Fruit fly (Drosophila melanogaster): ENCODE data around the gene CG12075.

CG12075 gene

DNA sequence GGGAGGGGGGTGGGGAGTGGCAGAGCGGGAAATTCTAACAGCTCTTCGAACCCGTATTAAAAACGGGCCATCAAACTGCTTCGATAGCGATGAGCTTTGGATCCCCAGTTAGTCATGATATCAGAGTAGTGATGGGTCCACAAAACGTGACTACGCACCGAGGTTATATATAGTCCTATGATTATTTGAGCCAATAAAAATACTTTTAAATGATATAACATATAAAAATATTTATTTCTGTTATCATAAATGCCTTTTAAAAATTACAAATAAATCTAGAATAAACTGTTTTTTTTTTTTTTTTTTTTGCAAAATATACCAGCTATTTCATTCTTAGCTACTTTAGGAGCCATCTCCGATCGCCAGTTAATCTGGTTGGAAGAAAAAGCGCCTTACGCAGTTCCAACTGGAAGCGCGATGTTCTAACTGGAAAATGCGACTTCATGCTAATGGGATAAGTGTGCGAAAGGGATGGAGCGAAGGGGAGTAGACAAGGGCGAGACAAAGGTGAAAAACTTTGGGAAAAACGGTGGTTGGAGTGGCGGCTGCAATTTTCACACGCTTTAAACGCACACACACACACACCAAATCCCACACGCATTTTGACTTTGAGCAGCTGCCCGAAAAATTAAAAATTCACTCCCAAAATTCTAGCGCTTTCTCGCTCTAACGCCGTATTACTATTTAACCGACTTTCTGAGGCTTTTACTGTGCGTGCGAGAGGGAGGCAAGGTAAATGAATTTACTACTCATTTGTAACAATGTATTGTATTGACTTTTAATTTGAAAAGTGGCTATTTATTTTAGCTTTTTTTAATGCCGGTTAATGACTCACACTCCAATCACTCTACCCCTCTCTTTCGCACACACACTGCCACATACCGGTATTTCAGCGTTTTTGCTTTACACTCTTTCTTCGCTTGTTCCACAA is 59.0 kb downstream of the CG12075 start (continued):
- TF ChIP-seq CG15336 (GFP tag; IDR thresholded peaks at IDR 0.05) (peak; percentile 61), CG6792 (GFP tag; optimal IDR thresholded peaks at IDR 0.05) (no peak), Sox102F (GFP tag; optimal IDR thresholded peaks at IDR 0.05) (no peak), CG8319 (GFP tag; optimal IDR thresholded peaks at IDR 0.05) (no peak), Met (GFP tag; optimal IDR thresholded peaks at IDR 0.05) (no peak), CG34406 (GFP tag; optimal IDR thresholded peaks at IDR 0.05) (no peak), CG11294 (GFP tag; IDR thresholded peaks at IDR 0.05) (no peak), CG11902 (GFP tag; optimal IDR thresholded peaks at IDR 0.05) (no peak), fd85E (GFP tag; optimal IDR thresholded peaks at IDR 0.05) (no peak), Hr39 (GFP tag; optimal IDR thresholded peaks at IDR 0.05) (no peak), CG1621 (tag; optimal IDR thresholded peaks at IDR 0.05) (no peak), Hr38 (GFP tag; optimal IDR thresholded peaks at IDR 0.05) (no peak), CG9139 (GFP tag; optimal IDR thresholded peaks at IDR 0.05) (no peak), CG6276 (GFP tag; optimal IDR thresholded peaks at IDR 0.05) (no peak), acj6 (GFP tag; optimal IDR thresholded peaks at IDR 0.05) (peak; percentile 11)

DNA sequence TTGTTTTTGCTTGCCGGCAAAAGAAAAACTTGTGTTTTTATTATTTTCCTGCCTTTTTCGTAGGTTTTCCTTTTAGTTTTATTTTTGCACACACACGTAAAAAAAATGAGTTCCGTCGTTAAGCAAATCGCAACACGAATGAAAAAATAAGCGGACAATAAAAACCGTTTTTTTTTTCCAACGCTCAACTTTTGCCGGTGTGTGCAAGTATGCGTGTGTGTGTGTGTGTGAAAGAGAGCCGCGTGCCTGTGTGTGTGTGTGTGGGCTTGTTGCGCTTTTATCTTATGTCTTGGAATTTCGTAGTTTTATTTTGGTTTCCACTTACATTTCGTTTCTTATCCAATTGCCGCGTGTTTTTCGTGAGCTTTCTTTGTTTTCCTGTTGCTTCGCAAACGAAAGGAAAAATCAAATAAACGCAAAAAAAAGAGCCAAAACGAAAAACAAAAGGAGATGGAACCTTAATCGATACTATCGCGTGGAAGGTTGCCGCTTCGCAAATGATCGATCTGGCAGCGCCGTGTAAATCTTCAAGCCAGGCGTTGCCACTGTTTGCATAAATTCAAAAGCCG is 59.8 kb downstream of the CG12075 start, which contains the start of gene Moe:
Moe (minus strand) TSS at position 474 of the 569 bp plus-strand sequence.
- peak; percentile 62 for TF ChIP-seq lz (GFP tag; optimal IDR thresholded peaks at IDR 0.05)
- TF ChIP-seq CG6276 (GFP tag; optimal IDR thresholded peaks at IDR 0.05) = peak; percentile 85
- TF ChIP-seq esn (GFP tag; optimal IDR thresholded peaks at IDR 0.05) = peak; percentile 47
- TF ChIP-seq CG34406 (GFP tag; optimal IDR thresholded peaks at IDR 0.05) = no peak
- peak; percentile 22 for TF ChIP-seq CG11902 (GFP tag; optimal IDR thresholded peaks at IDR 0.05)
- peak; percentile 4 for TF ChIP-seq CG11762 (GFP tag; optimal IDR thresholded peaks at IDR 0.05; ENCODE audit: insufficient read depth)
- TF ChIP-seq net (GFP tag; optimal IDR thresholded peaks at IDR 0.05) = peak; percentile 44
- peak; percentile 55 for TF ChIP-seq dac (GFP tag; optimal IDR thresholded peaks at IDR 0.05)
- TF ChIP-seq CG8632 (GFP tag; optimal IDR thresholded peaks at IDR 0.05) = peak; percentile 42
- TF ChIP-seq CG31627 (GFP tag; optimal IDR thresholded peaks at IDR 0.05) = peak; percentile 62
- no peak for TF ChIP-seq CG4318 (GFP tag; optimal IDR thresholded peaks at IDR 0.05)
- TF ChIP-seq Blimp-1 (GFP tag; optimal IDR thresholded peaks at IDR 0.05) = peak; percentile 9
- TF ChIP-seq Gug (GFP tag; IDR thresholded peaks at IDR 0.05) = no peak
- TF ChIP-seq Met (GFP tag; optimal IDR thresholded peaks at IDR 0.05) = peak; percentile 45
- TF ChIP-seq Ets21C (GFP tag; optimal IDR thresholded peaks at IDR 0.05) = peak; percentile 35
- peak; percentile 68 for TF ChIP-seq CG15336 (GFP tag; IDR thresholded peaks at IDR 0.05)
- no peak for TF ChIP-seq CG6854 (GFP tag; optimal IDR thresholded peaks at IDR 0.05)
- peak; percentile 21 for TF ChIP-seq fkh (GFP tag; optimal IDR thresholded peaks at IDR 0.05)
- no peak for TF ChIP-seq CG7368 (GFP tag; optimal IDR thresholded peaks at IDR 0.05)
- TF ChIP-seq acj6 (GFP tag; optimal IDR thresholded peaks at IDR 0.05) = peak; percentile 44
- TF ChIP-seq Eip93F (GFP tag; optimal IDR thresholded peaks at IDR 0.05) = no peak
- TF ChIP-seq Ets96B (tag; optimal IDR thresholded peaks at IDR 0.05) = peak; percentile 49
- peak; percentile 38 for TF ChIP-seq spab (GFP tag; optimal IDR thresholded peaks at IDR 0.05)
- peak; percentile 58 for TF ChIP-seq Hr39 (GFP tag; optimal IDR thresholded peaks at IDR 0.05)
- TF ChIP-seq CG6163 (GFP tag; IDR thresholded peaks at IDR 0.05) = peak; percentile 54; the same call in 2 of the 3 replicates
- peak; percentile 60 for TF ChIP-seq CG3919 (GFP tag; optimal IDR thresholded peaks at IDR 0.05)
- TF ChIP-seq CG9139 (GFP tag; optimal IDR thresholded peaks at IDR 0.05) = peak; percentile 63
- TF ChIP-seq Lpt (GFP tag; optimal IDR thresholded peaks at IDR 0.05) = peak; percentile 63
- TF ChIP-seq cyc (GFP tag; optimal IDR thresholded peaks at IDR 0.05) = peak; percentile 62
- peak; percentile 27 for TF ChIP-seq Sox15 (GFP tag; optimal IDR thresholded peaks at IDR 0.05)
- TF ChIP-seq CG6808 (GFP tag; optimal IDR thresholded peaks at IDR 0.05) = peak; percentile 71
- TF ChIP-seq CG10669 (GFP tag; optimal IDR thresholded peaks at IDR 0.05) = peak; percentile 33
- TF ChIP-seq salr (GFP tag; optimal IDR thresholded peaks at IDR 0.05) = peak in 1 of 2 experiments; percentile 62
- peak; percentile 83 for TF ChIP-seq CG1621 (tag; optimal IDR thresholded peaks at IDR 0.05)
- TF ChIP-seq OdsH (GFP tag; optimal IDR thresholded peaks at IDR 0.05) = peak; percentile 56
- TF ChIP-seq eg (GFP tag; IDR thresholded peaks at IDR 0.05) = peak; percentile 73; the same call in 2 of the 3 replicates
- TF ChIP-seq dsx (GFP tag; optimal IDR thresholded peaks at IDR 0.05; ENCODE audit: poor library complexity, severe bottlenecking) = peak; percentile 54
- peak; percentile 49 for TF ChIP-seq Sox14 (GFP tag; optimal IDR thresholded peaks at IDR 0.05)
- peak; percentile 78 for TF ChIP-seq CG16779 (tag; optimal IDR thresholded peaks at IDR 0.05)
